Worm (Caenorhabditis elegans) whole organism, late embryonic: ENCODE results near the gene brd-1.

Source experiments
- F13H6.1 ChIP-seq: sonication (generic microtip); optimal IDR thresholded peaks from 2 replicates; lab custom pipeline; 2016; ENCODE audit warnings: missing genetic modification characterization, missing compliant biosample characterization
- ama-1 ChIP-seq: fragments of 150-350 bp; optimal IDR thresholded peaks from 2 replicates; lab custom pipeline; 2014
- ceh-22 ChIP-seq: sonication (generic microtip); optimal IDR thresholded peaks from 2 replicates; lab custom pipeline; 2017; ENCODE audit warnings: missing biosample characterization, missing genetic modification characterization
- ceh-9 ChIP-seq: sonication (generic microtip); optimal IDR thresholded peaks from 2 replicates; lab custom pipeline; 2016; ENCODE audit warnings: mild to moderate bottlenecking, missing genetic modification characterization, inconsistent platforms, missing compliant biosample characterization
- dmd-4 ChIP-seq: sonication (generic microtip); optimal IDR thresholded peaks from 2 replicates; lab custom pipeline; 2016; ENCODE audit warnings: borderline replicate concordance, missing genetic modification characterization, missing compliant biosample characterization
- elt-2 ChIP-seq: sonication (generic microtip); optimal IDR thresholded peaks from 2 replicates; lab custom pipeline; 2016; ENCODE audit warnings: missing genetic modification reagents, missing genetic modification characterization, missing compliant biosample characterization
- nfya-1 ChIP-seq: sonication (generic microtip); optimal IDR thresholded peaks from 2 replicates; lab custom pipeline; 2017; ENCODE audit warnings: missing genetic modification characterization, mild to moderate bottlenecking, missing compliant biosample characterization, antibody characterized with exemption, moderate library complexity
- nhr-11 ChIP-seq: fragments of 150-350 bp; optimal IDR thresholded peaks from 2 replicates; lab custom pipeline; 2014; ENCODE audit warnings: missing biosample characterization, missing genetic modification characterization
- pat-9 ChIP-seq: fragments of 200-800 bp; sonication (Bioruptor generic); optimal IDR thresholded peaks from 2 replicates; lab custom pipeline; 2018; ENCODE audit warnings: mild to moderate bottlenecking, missing genetic modification characterization, moderate library complexity, missing compliant biosample characterization
- pax-1 ChIP-seq: fragments of 150-350 bp; optimal IDR thresholded peaks from 2 replicates; lab custom pipeline; 2014; ENCODE audit warnings: missing biosample characterization, missing genetic modification characterization
- pha-4 ChIP-seq: fragments of 150-350 bp; optimal IDR thresholded peaks from 2 replicates; lab custom pipeline; 2018; ENCODE audit warnings: missing biosample characterization, missing genetic modification reagents, missing genetic modification characterization
- rnt-1 ChIP-seq: sonication (generic microtip); optimal IDR thresholded peaks from 2 replicates; lab custom pipeline; 2016; ENCODE audit warnings: missing genetic modification characterization, missing compliant biosample characterization
- sox-4 ChIP-seq: sonication (generic microtip); optimal IDR thresholded peaks from 2 replicates; lab custom pipeline; 2017; ENCODE audit warnings: mild to moderate bottlenecking, missing genetic modification characterization, inconsistent platforms, missing compliant biosample characterization
- ztf-16 ChIP-seq: sonication (generic microtip); optimal IDR thresholded peaks from 2 replicates; lab custom pipeline; 2017; ENCODE audit warnings: missing genetic modification characterization, missing compliant biosample characterization

DNA sequence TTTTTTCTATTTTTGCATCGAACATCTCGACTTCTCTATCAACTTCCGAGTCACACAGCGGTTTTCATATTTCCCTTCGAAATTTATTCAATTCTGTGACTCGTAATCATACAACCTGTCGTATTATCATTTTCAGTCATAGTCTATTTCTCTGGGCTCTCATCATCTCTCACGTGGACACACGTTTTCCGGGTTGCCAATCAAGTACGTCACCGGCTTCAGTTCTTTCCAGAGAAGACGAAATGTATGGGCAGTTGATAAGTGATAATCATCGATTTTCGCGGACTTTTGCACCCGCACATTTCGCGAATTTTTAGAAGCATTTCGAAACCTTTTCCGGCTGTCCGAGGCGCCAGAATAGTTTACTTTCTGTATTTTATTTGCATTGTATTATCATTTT lies 39.0 kb downstream of the brd-1 start, which contains the start of gene srv-1:
- TF ChIP-seq F13H6.1 (no peak), ceh-9 (tag; lab: Kevin White, UChicago) (no peak), ceh-22 (tag; lab: Kevin White, UChicago) (no peak), rnt-1 (tag; lab: Kevin White, UChicago) (no peak), ama-1 (lab: Kevin White, UChicago) (no peak), pha-4 (tag; lab: Kevin White, UChicago) (no peak), elt-2 (peak; percentile 30), dmd-4 (tag; lab: Kevin White, UChicago) (no peak), nfya-1 (tag; lab: Kevin White, UChicago) (no peak), nhr-11 (tag; lab: Kevin White, UChicago) (no peak), sox-4 (tag; lab: Kevin White, UChicago) (no peak), pat-9 (no peak), ztf-16 (no peak), pax-1 (tag; lab: Kevin White, UChicago) (no peak)
